Worm (Caenorhabditis elegans) whole organism, L1 larva: Measurements from ENCODE around the gene glt-5.

Source experiments
- C04F5.9 ChIP-seq: sonication (generic microtip); optimal IDR thresholded peaks from 2 replicates; lab custom pipeline; 2016; ENCODE audit warnings: missing genetic modification characterization, missing compliant biosample characterization
- C16A3.4 ChIP-seq: fragments of 150-350 bp; optimal IDR thresholded peaks from 2 replicates; lab custom pipeline; 2014; ENCODE audit warnings: missing biosample characterization, missing genetic modification characterization
- C34B4.2 ChIP-seq: sonication (generic microtip); optimal IDR thresholded peaks from 2 replicates; lab custom pipeline; 2017; ENCODE audit warnings: mild to moderate bottlenecking, missing genetic modification characterization, missing compliant biosample characterization
- F16B12.6 ChIP-seq: fragments of 150-350 bp; optimal IDR thresholded peaks from 2 replicates; lab custom pipeline; 2014; ENCODE audit warnings: missing biosample characterization, missing genetic modification characterization
- aha-1 ChIP-seq: fragments of 150-350 bp; optimal IDR thresholded peaks from 2 replicates; lab custom pipeline; 2014; ENCODE audit warnings: missing biosample characterization, missing genetic modification characterization
- blmp-1 ChIP-seq: fragments of 150-350 bp; optimal IDR thresholded peaks from 2 replicates; lab custom pipeline; 2014; ENCODE audit warnings: missing biosample characterization, missing genetic modification characterization
- ceh-8 ChIP-seq: fragments of 200-800 bp; sonication (Bioruptor generic); optimal IDR thresholded peaks from 2 replicates; lab custom pipeline; 2018; ENCODE audit warnings: mild to moderate bottlenecking, missing genetic modification characterization, moderate library complexity, missing compliant biosample characterization
- ceh-82 ChIP-seq, 3 experiments: fragments of 150-350 bp in 1 of 3; sonication (generic microtip) in 2 of 3; optimal IDR thresholded peaks; 2 replicates each; lab custom pipeline; 2014 to 2017; ENCODE audit warnings: missing biosample characterization in 3 of 3, missing genetic modification characterization in 3 of 3
- ceh-90 ChIP-seq: sonication (generic microtip); optimal IDR thresholded peaks from 2 replicates; lab custom pipeline; 2016; ENCODE audit warnings: missing genetic modification characterization, missing compliant biosample characterization
- ces-1 ChIP-seq: fragments of 150-350 bp; optimal IDR thresholded peaks from 2 replicates; lab custom pipeline; 2014; ENCODE audit warnings: missing biosample characterization, missing genetic modification reagents, missing genetic modification characterization
- efl-1 ChIP-seq, 4 experiments: fragments of 150-350 bp; optimal IDR thresholded peaks in 3 of 4; peaks in 1 of 4; 1 replicate in 1 of 4; 2 replicates in 3 of 4; lab custom pipeline; 2014; ENCODE audit warnings: missing biosample characterization in 2 of 4, missing genetic modification characterization in 2 of 4, missing genetic modification reagents in 2 of 4
- efl-3 ChIP-seq: fragments of 200-800 bp; sonication (Bioruptor generic); optimal IDR thresholded peaks from 2 replicates; lab custom pipeline; 2018; ENCODE audit warnings: mild to moderate bottlenecking, missing genetic modification characterization, missing compliant biosample characterization
- egl-13 ChIP-seq: sonication (generic microtip); optimal IDR thresholded peaks from 2 replicates; lab custom pipeline; 2016; ENCODE audit warnings: missing genotype, missing genetic modification reagents, missing genetic modification characterization, missing compliant biosample characterization
- elt-2 ChIP-seq: sonication (generic microtip); optimal IDR thresholded peaks from 2 replicates; lab custom pipeline; 2016; ENCODE audit warnings: missing genetic modification characterization, mild to moderate bottlenecking, inconsistent platforms, missing compliant biosample characterization, missing genetic modification reagents
- fkh-10 ChIP-seq: sonication (generic microtip); optimal IDR thresholded peaks from 2 replicates; lab custom pipeline; 2017; ENCODE audit warnings: missing biosample characterization, missing genetic modification reagents, missing genetic modification characterization
- fkh-8 ChIP-seq: sonication (generic microtip); optimal IDR thresholded peaks from 2 replicates; lab custom pipeline; 2016; ENCODE audit warnings: mild to moderate bottlenecking, missing genetic modification characterization, missing compliant biosample characterization
- fos-1 ChIP-seq: fragments of 150-350 bp; optimal IDR thresholded peaks from 2 replicates; lab custom pipeline; 2014; ENCODE audit warnings: missing biosample characterization, missing genetic modification characterization
- hlh-17 ChIP-seq: fragments of 200-800 bp; sonication (Bioruptor generic); optimal IDR thresholded peaks from 2 replicates; lab custom pipeline; 2018; ENCODE audit warnings: missing genetic modification characterization, mild to moderate bottlenecking, missing compliant biosample characterization, moderate library complexity, borderline replicate concordance
- hlh-4 ChIP-seq: sonication (generic microtip); optimal IDR thresholded peaks from 2 replicates; lab custom pipeline; 2016; ENCODE audit warnings: mild to moderate bottlenecking, missing genetic modification characterization, missing compliant biosample characterization
- hpl-2 ChIP-seq: fragments of 150-350 bp; optimal IDR thresholded peaks from 2 replicates; lab custom pipeline; 2014; ENCODE audit warnings: missing biosample characterization, missing genetic modification reagents, missing genetic modification characterization
- irx-1 ChIP-seq: sonication (generic microtip); optimal IDR thresholded peaks from 2 replicates; lab custom pipeline; 2016; ENCODE audit warnings: missing genetic modification characterization, missing compliant biosample characterization
- isw-1 ChIP-seq: fragments of 200-800 bp; sonication (Bioruptor generic); IDR thresholded peaks from 2 replicates; pipeline ENCODE4 v1.3.6; 2022; ENCODE audit warnings: missing genetic modification characterization, missing compliant biosample characterization
- lin-13 ChIP-seq: fragments of 150-350 bp; optimal IDR thresholded peaks from 2 replicates; lab custom pipeline; 2014; ENCODE audit warnings: missing biosample characterization, missing genetic modification reagents, missing genetic modification characterization
- lin-14 ChIP-seq: fragments of 200-800 bp; sonication (Bioruptor generic); optimal IDR thresholded peaks from 2 replicates; lab custom pipeline; 2018; ENCODE audit warnings: mild to moderate bottlenecking, missing genetic modification characterization, moderate library complexity, missing compliant biosample characterization
- lin-39 ChIP-seq: fragments of 150-350 bp; optimal IDR thresholded peaks from 2 replicates; lab custom pipeline; 2014; ENCODE audit warnings: missing biosample characterization, missing genetic modification reagents, missing genetic modification characterization
- lsy-2 ChIP-seq, 2 experiments: fragments of 150-350 bp; optimal IDR thresholded peaks; 2 replicates each; lab custom pipeline; 2014; ENCODE audit warnings: missing biosample characterization in 2 of 2, missing genetic modification characterization in 2 of 2
- mef-2 ChIP-seq: fragments of 150-350 bp; optimal IDR thresholded peaks from 2 replicates; lab custom pipeline; 2014; ENCODE audit warnings: missing biosample characterization, missing genetic modification characterization
- mep-1 ChIP-seq: fragments of 150-350 bp; optimal IDR thresholded peaks from 2 replicates; lab custom pipeline; 2014; ENCODE audit warnings: missing biosample characterization, missing genetic modification characterization
- nhr-12 ChIP-seq: sonication (generic microtip); optimal IDR thresholded peaks from 2 replicates; lab custom pipeline; 2017; ENCODE audit warnings: missing biosample characterization, missing genetic modification characterization
- nhr-20 ChIP-seq: sonication (generic microtip); optimal IDR thresholded peaks from 2 replicates; lab custom pipeline; 2016; ENCODE audit warnings: mild to moderate bottlenecking, missing genetic modification characterization, missing compliant biosample characterization
- nhr-237 ChIP-seq: fragments of 150-350 bp; optimal IDR thresholded peaks from 2 replicates; lab custom pipeline; 2014; ENCODE audit warnings: missing biosample characterization, missing genetic modification characterization
- nhr-47 ChIP-seq: sonication (generic microtip); optimal IDR thresholded peaks from 2 replicates; lab custom pipeline; 2016; ENCODE audit warnings: mild to moderate bottlenecking, missing genetic modification characterization, moderate library complexity, missing compliant biosample characterization
- nhr-71 ChIP-seq: sonication (generic microtip); optimal IDR thresholded peaks from 2 replicates; lab custom pipeline; 2016; ENCODE audit warnings: mild to moderate bottlenecking, missing genetic modification characterization, moderate library complexity, missing compliant biosample characterization
- nhr-77 ChIP-seq: fragments of 150-350 bp; optimal IDR thresholded peaks from 2 replicates; lab custom pipeline; 2014; ENCODE audit warnings: missing biosample characterization, missing genetic modification characterization
- nhr-90 ChIP-seq: sonication (generic microtip); optimal IDR thresholded peaks from 2 replicates; lab custom pipeline; 2016; ENCODE audit warnings: mild to moderate bottlenecking, missing genetic modification characterization, missing compliant biosample characterization; ENCODE audit not compliant: poor library complexity
- pag-3 ChIP-seq: sonication (generic microtip); optimal IDR thresholded peaks from 2 replicates; lab custom pipeline; 2017; ENCODE audit warnings: missing genetic modification characterization, mild to moderate bottlenecking, missing compliant biosample characterization, antibody characterized with exemption, borderline replicate concordance; ENCODE audit not compliant: insufficient read depth
- pax-3 ChIP-seq: fragments of 200-800 bp; sonication (Bioruptor generic); optimal IDR thresholded peaks from 2 replicates; lab custom pipeline; 2018; ENCODE audit warnings: mild to moderate bottlenecking, missing genetic modification characterization, moderate library complexity, missing compliant biosample characterization
- pqm-1 ChIP-seq: sonication (generic microtip); optimal IDR thresholded peaks from 3 replicates; lab custom pipeline; 2017; ENCODE audit warnings: missing biosample characterization, missing genetic modification characterization
- skn-1 ChIP-seq: fragments of 150-350 bp; optimal IDR thresholded peaks from 2 replicates; lab custom pipeline; 2014; ENCODE audit warnings: missing biosample characterization, missing genetic modification characterization
- tbx-2 ChIP-seq: sonication (generic microtip); optimal IDR thresholded peaks from 2 replicates; lab custom pipeline; 2016; ENCODE audit warnings: missing genetic modification characterization, missing compliant biosample characterization
- tlp-1 ChIP-seq: fragments of 150-350 bp; optimal IDR thresholded peaks from 2 replicates; lab custom pipeline; 2014; ENCODE audit warnings: missing biosample characterization, missing genetic modification characterization
- unc-30 ChIP-seq: sonication (generic microtip); optimal IDR thresholded peaks from 2 replicates; lab custom pipeline; 2017; ENCODE audit warnings: missing biosample characterization, missing genetic modification characterization
- unc-86 ChIP-seq: sonication (generic microtip); optimal IDR thresholded peaks from 2 replicates; lab custom pipeline; 2016; ENCODE audit warnings: missing genetic modification characterization, missing compliant biosample characterization
- unc-98 ChIP-seq: fragments of 200-800 bp; sonication (Bioruptor generic); IDR thresholded peaks from 2 replicates; pipeline ENCODE4 v1.3.6; 2022; ENCODE audit warnings: missing genetic modification characterization, missing compliant biosample characterization
- vab-15 ChIP-seq: sonication (generic microtip); optimal IDR thresholded peaks from 2 replicates; lab custom pipeline; 2017; ENCODE audit warnings: missing genotype, mild to moderate bottlenecking, missing genetic modification characterization, missing compliant biosample characterization
- xbp-1 ChIP-seq: sonication (generic microtip); optimal IDR thresholded peaks from 2 replicates; lab custom pipeline; 2016; ENCODE audit warnings: missing genetic modification characterization, missing compliant biosample characterization
- zag-1 ChIP-seq: fragments of 150-350 bp; optimal IDR thresholded peaks from 2 replicates; lab custom pipeline; 2014; ENCODE audit warnings: missing biosample characterization, missing genetic modification characterization
- zip-4 ChIP-seq: fragments of 200-800 bp; sonication (Bioruptor generic); optimal IDR thresholded peaks from 2 replicates; lab custom pipeline; 2018; ENCODE audit warnings: mild to moderate bottlenecking, missing genetic modification characterization, moderate library complexity, missing compliant biosample characterization
- ztf-4 ChIP-seq: fragments of 150-350 bp; optimal IDR thresholded peaks from 2 replicates; lab custom pipeline; 2014; ENCODE audit warnings: missing biosample characterization, missing genetic modification characterization

Gene glt-5

ce11 chrII:9668959-9669358 lies 39.7 kb downstream of the glt-5 start, which contains the start of gene taf-8 (continued):
- TF ChIP-seq aha-1 (tag; lab: Kevin White, UChicago) (no peak), unc-86 (peak; percentile 20), fkh-8 (tag; lab: Kevin White, UChicago) (peak; percentile 54), ceh-90 (tag; lab: Kevin White, UChicago) (peak; percentile 16), ceh-8 (GFP tag; lab: Kevin White, UChicago) (no peak), zip-4 (GFP tag; lab: Kevin White, UChicago) (no peak), nhr-77 (tag; lab: Kevin White, UChicago) (peak; percentile 22), C16A3.4 (tag; lab: Kevin White, UChicago) (peak; percentile 69), xbp-1 (tag; lab: Kevin White, UChicago) (peak; percentile 66), pax-3 (tag; lab: Kevin White, UChicago) (no peak), mep-1 (no peak), isw-1 (GFP tag; lab: Robert Waterston, UW) (peak; percentile 33), mef-2 (tag; lab: Kevin White, UChicago) (no peak), tlp-1 (tag; lab: Kevin White, UChicago) (no peak), nhr-20 (tag; lab: Kevin White, UChicago) (peak; percentile 79), ztf-4 (tag; lab: Kevin White, UChicago) (no peak), efl-3 (GFP tag; lab: Kevin White, UChicago) (no peak), pag-3 (no peak), lin-14 (GFP tag; lab: Kevin White, UChicago) (peak; percentile 71), nhr-237 (tag; lab: Kevin White, UChicago) (no peak), vab-15 (tag; lab: Kevin White, UChicago) (no peak), nhr-12 (tag; lab: Kevin White, UChicago) (no peak), lsy-2 (tag; optimal IDR thresholded peaks at IDR 0.05; lab: Kevin White, UChicago) (peak; percentile 82 to 83), ceh-82 (tag; optimal IDR thresholded peaks at IDR 0.05; lab: Kevin White, UChicago) (peak; percentile 9 to 69 (median 62)), tbx-2 (tag; lab: Kevin White, UChicago) (peak; percentile 71), ces-1 (GFP tag; lab: Kevin White, UChicago) (no peak), efl-1 (optimal IDR thresholded peaks at IDR 0.05; lab: Kevin White, UChicago) (peak; percentile 60 to 76), efl-1 (GFP tag; optimal IDR thresholded peaks at IDR 0.05 in 1 of 2; lab: Kevin White, UChicago) (peak; percentile 65 to 97), lin-13 (peak; percentile 25), skn-1 (tag; lab: Kevin White, UChicago) (peak; percentile 13), zag-1 (tag; lab: Kevin White, UChicago) (no peak), C34B4.2 (no peak), unc-30 (tag; lab: Kevin White, UChicago) (no peak), nhr-90 (tag; lab: Kevin White, UChicago) (peak; percentile 50), egl-13 (tag; lab: Kevin White, UChicago) (peak; percentile 8), irx-1 (tag; lab: Kevin White, UChicago) (peak; percentile 32), nhr-71 (tag; lab: Kevin White, UChicago) (peak; percentile 76)

DNA sequence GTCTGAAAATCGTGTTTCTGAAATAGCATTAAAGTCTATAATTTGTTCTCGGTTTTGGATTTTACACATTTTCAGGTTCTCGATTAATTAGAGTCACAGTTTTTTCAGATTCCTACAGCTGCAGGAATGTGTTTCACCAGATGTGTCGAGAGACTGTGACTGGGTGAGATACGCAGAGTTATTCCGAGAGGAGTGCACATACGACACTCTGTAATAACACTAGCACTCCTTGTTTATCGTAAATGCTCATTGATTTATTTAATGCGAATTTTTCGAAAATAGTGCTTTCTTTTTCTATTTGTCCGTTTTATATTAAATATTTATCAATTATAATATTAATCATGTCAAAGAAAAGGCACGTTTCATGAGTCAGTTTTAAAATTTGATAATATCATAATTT lies 41.3 kb downstream of the glt-5 start, which contains the start of gene ZK1320.11:
Gene ZK1320.11 (plus strand): TSS at position 243 of the 400 bp plus-strand sequence.
- no peak for TF ChIP-seq fkh-10 (GFP tag; lab: Kevin White, UChicago)
- TF ChIP-seq fkh-8 (tag; lab: Kevin White, UChicago), result no peak
- TF ChIP-seq F16B12.6 (tag; lab: Kevin White, UChicago), result no peak
- TF ChIP-seq nhr-71 (tag; lab: Kevin White, UChicago), result peak; percentile 25
- TF ChIP-seq pqm-1 (tag; lab: Kevin White, UChicago), result no peak
- no peak for TF ChIP-seq nhr-77 (tag; lab: Kevin White, UChicago)
- peak in 1 of 3 experiments; percentile 9 for TF ChIP-seq ceh-82 (tag; optimal IDR thresholded peaks at IDR 0.05; lab: Kevin White, UChicago)
- TF ChIP-seq tlp-1 (tag; lab: Kevin White, UChicago), result no peak
- no peak for TF ChIP-seq unc-98 (GFP tag; lab: Robert Waterston, UW)
- TF ChIP-seq lin-14 (GFP tag; lab: Kevin White, UChicago), result peak; percentile 5
- no peak for TF ChIP-seq unc-30 (tag; lab: Kevin White, UChicago)
- TF ChIP-seq fos-1 (tag; lab: Kevin White, UChicago), result no peak
- no peak for TF ChIP-seq hpl-2 (GFP tag; lab: Kevin White, UChicago)
- no peak for TF ChIP-seq elt-2 (tag; lab: Kevin White, UChicago)
- TF ChIP-seq lin-39 (tag; lab: Kevin White, UChicago), result no peak
- TF ChIP-seq nhr-47 (tag; lab: Kevin White, UChicago), result no peak
- TF ChIP-seq efl-1 (optimal IDR thresholded peaks at IDR 0.05; lab: Kevin White, UChicago), result peak; percentile 21 to 27
- TF ChIP-seq efl-1 (GFP tag; optimal IDR thresholded peaks at IDR 0.05 in 1 of 2; lab: Kevin White, UChicago), result no peak
- no peak for TF ChIP-seq C34B4.2
- TF ChIP-seq nhr-237 (tag; lab: Kevin White, UChicago), result no peak
- no peak for TF ChIP-seq skn-1 (tag; lab: Kevin White, UChicago)
- no peak for TF ChIP-seq unc-86
- no peak for TF ChIP-seq C04F5.9 (tag; lab: Kevin White, UChicago)
- no peak for TF ChIP-seq hlh-17 (GFP tag; lab: Kevin White, UChicago)
- TF ChIP-seq blmp-1 (tag; lab: Kevin White, UChicago), result no peak
- TF ChIP-seq lsy-2 (tag; optimal IDR thresholded peaks at IDR 0.05; lab: Kevin White, UChicago), result peak in 1 of 2 experiments; percentile 58
- peak; percentile 22 for TF ChIP-seq hlh-4
